Worm (Caenorhabditis elegans) whole organism, L3 larva: ENCODE data around the gene abts-4.

Experiments used
- daf-12 ChIP-seq: fragments of 150-350 bp; optimal IDR thresholded peaks from 2 replicates; lab custom pipeline; 2014; ENCODE audit warnings: missing biosample characterization, missing genetic modification reagents, missing genetic modification characterization
- elt-3 ChIP-seq, 3 experiments: fragments of 150-350 bp in 1 of 3; sonication (generic microtip) in 2 of 3; optimal IDR thresholded peaks; 2 replicates in 2 of 3; 4 replicates in 1 of 3; lab custom pipeline; 2014 to 2017; ENCODE audit warnings: missing biosample characterization in 3 of 3, missing genetic modification characterization in 3 of 3
- eor-1 ChIP-seq, 2 experiments: fragments of 150-350 bp; optimal IDR thresholded peaks; 2 replicates each; lab custom pipeline; 2014 to 2018; ENCODE audit warnings: missing biosample characterization in 2 of 2, missing genetic modification characterization in 2 of 2
- fkh-10 ChIP-seq: sonication (generic microtip); optimal IDR thresholded peaks from 2 replicates; lab custom pipeline; 2017; ENCODE audit warnings: missing biosample characterization, missing genetic modification reagents, missing genetic modification characterization
- fkh-2 ChIP-seq: fragments of 150-350 bp; optimal IDR thresholded peaks from 2 replicates; lab custom pipeline; 2014; ENCODE audit warnings: missing biosample characterization, missing genetic modification reagents, missing genetic modification characterization
- nhr-11 ChIP-seq: fragments of 150-350 bp; optimal IDR thresholded peaks from 2 replicates; lab custom pipeline; 2014; ENCODE audit warnings: missing biosample characterization, missing genetic modification characterization
- nhr-23 ChIP-seq: fragments of 150-350 bp; optimal IDR thresholded peaks from 2 replicates; lab custom pipeline; 2014; ENCODE audit warnings: missing biosample characterization, missing genetic modification reagents, missing genetic modification characterization
- nhr-77 ChIP-seq: fragments of 150-350 bp; optimal IDR thresholded peaks from 2 replicates; lab custom pipeline; 2014; ENCODE audit warnings: missing biosample characterization, missing genetic modification characterization
- pha-4 ChIP-seq: fragments of 150-350 bp; optimal IDR thresholded peaks from 2 replicates; lab custom pipeline; 2014; ENCODE audit warnings: missing biosample characterization, missing genetic modification reagents, missing genetic modification characterization
- snpc-4 ChIP-seq: fragments of 150-350 bp; optimal IDR thresholded peaks from 2 replicates; lab custom pipeline; 2014; ENCODE audit warnings: missing biosample characterization, missing genetic modification characterization

DNA sequence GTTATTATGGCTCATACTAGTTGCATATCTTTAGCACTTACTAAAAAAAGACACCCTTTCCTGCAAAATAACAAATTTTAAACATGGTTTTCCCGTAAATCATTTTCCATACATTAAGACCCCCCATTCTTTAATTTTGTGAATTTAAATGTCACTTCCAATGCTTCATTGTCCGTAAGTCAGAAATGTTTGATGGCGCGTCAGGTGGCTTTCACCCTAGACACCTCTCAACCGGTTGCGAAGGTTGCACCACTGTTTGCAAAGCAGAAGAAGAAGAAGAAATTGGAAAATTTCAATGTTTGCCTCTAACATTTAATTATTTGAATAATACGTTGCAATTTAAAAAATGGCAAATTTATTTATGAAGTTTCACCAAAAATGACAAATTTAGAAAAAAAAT, 40.0 kb upstream of the abts-4 start:
- no peak for TF ChIP-seq daf-12 (tag; lab: Kevin White, UChicago)
- no peak for TF ChIP-seq pha-4
- no peak for TF ChIP-seq nhr-77 (tag; lab: Kevin White, UChicago)
- no peak for TF ChIP-seq fkh-10 (GFP tag; lab: Kevin White, UChicago)
- no peak for TF ChIP-seq nhr-11 (tag; lab: Kevin White, UChicago)
- TF ChIP-seq elt-3 (tag; optimal IDR thresholded peaks at IDR 0.05; lab: Kevin White, UChicago): no peak
- no peak for TF ChIP-seq snpc-4 (tag; lab: Kevin White, UChicago)
- no peak for TF ChIP-seq nhr-23 (tag; lab: Kevin White, UChicago)
- no peak for TF ChIP-seq eor-1 (tag; optimal IDR thresholded peaks at IDR 0.05; lab: Kevin White, UChicago)
- TF ChIP-seq fkh-2: no peak
